Fruit fly (Drosophila melanogaster) whole organism, embryonic: Measurements from ENCODE around the gene Vm32E.

Experiments used
- CG11456 ChIP-seq: fragments of 200-800 bp; sonication (Bioruptor generic); IDR thresholded peaks from 3 replicates; pipeline ENCODE4 v1.3.6; 2022; ENCODE audit warnings: missing biosample characterization, missing genetic modification characterization
- CG17612 ChIP-seq: fragments of 200-800 bp; sonication (Bioruptor generic); IDR thresholded peaks from 2 replicates; pipeline ENCODE4 v1.3.6; 2022; ENCODE audit warnings: missing biosample characterization, missing genetic modification characterization
- CG34376 ChIP-seq: fragments of 200-800 bp; sonication (Bioruptor generic); optimal IDR thresholded peaks from 2 replicates; lab custom pipeline; 2018; ENCODE audit warnings: missing biosample characterization, mild to moderate bottlenecking, missing genetic modification characterization
- CG6175 ChIP-seq: fragments of 200-800 bp; sonication (Bioruptor generic); IDR thresholded peaks from 3 replicates; pipeline ENCODE4 v1.3.6; 2022; ENCODE audit warnings: missing biosample characterization, missing genetic modification characterization
- Hr78 ChIP-seq, 2 experiments: fragments of 200-800 bp in 1 of 2; fragments of >200 bp in 1 of 2; sonication (Bioruptor generic) in 1 of 2; optimal IDR thresholded peaks; 2 replicates each; lab custom pipeline; 2017 to 2019; ENCODE audit warnings: missing biosample characterization in 2 of 2, missing genetic modification characterization in 2 of 2, mild to moderate bottlenecking in 1 of 2, moderate library complexity in 1 of 2
- ato ChIP-seq: fragments of 200-800 bp; sonication (Bioruptor generic); IDR thresholded peaks from 2 replicates; pipeline ENCODE4 v1.3.6; 2022; ENCODE audit warnings: missing biosample characterization, missing genetic modification characterization; ENCODE audit not compliant: partially characterized antibody
- cad ChIP-seq: fragments of >200 bp; optimal IDR thresholded peaks from 2 replicates; lab custom pipeline; 2017; ENCODE audit warnings: missing biosample characterization, missing genetic modification characterization
- caup ChIP-seq: fragments of 200-800 bp; sonication (Bioruptor generic); optimal IDR thresholded peaks from 3 replicates; lab custom pipeline; 2017; ENCODE audit warnings: missing biosample characterization, mild to moderate bottlenecking, missing genetic modification characterization, moderate library complexity; ENCODE audit not compliant: severe bottlenecking
- psq ChIP-seq: fragments of 200-800 bp; sonication (Bioruptor generic); optimal IDR thresholded peaks from 2 replicates; lab custom pipeline; 2017; ENCODE audit warnings: missing biosample characterization, missing genetic modification characterization
- salm ChIP-seq: fragments of 200-800 bp; sonication (Bioruptor generic); optimal IDR thresholded peaks from 2 replicates; lab custom pipeline; 2018; ENCODE audit warnings: missing biosample characterization, mild to moderate bottlenecking, missing genetic modification characterization

DNA sequence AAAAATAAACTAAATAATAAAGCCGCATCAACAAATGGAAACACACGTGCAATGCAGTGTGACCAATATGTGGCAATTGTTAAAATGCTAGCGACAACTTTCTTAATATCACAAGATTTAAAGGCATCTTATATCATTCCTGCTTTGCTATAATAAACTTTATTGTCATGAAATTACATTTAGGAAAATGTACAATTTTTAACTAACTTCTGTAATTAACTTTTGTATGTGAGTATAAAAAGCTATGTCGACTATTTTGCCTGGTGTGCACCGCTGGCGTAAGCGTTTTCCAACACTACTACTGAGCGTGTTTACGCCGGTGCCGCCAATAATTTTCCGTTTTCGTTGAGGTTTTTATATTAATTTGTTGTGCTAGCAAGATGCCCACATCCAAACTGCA is 48.0 kb downstream of the Vm32E start, which contains the start of the genes Csl4 and Nup160:
- TF ChIP-seq salm (no peak), Hr78 (GFP tag; optimal IDR thresholded peaks at IDR 0.05; lab: Kevin White, UChicago) (no peak), cad (GFP tag; lab: Kevin White, UChicago) (no peak), caup (peak; percentile 74), CG17612 (GFP tag; lab: Robert Waterston, UW) (no peak), CG6175 (no peak), psq (GFP tag; lab: Kevin White, UChicago) (peak; percentile 26), CG11456 (peak; percentile 82), CG34376 (peak; percentile 48), ato (no peak)
